Worm (Caenorhabditis elegans) whole organism, mixed stage, embryonic: ENCODE results near the gene cdgs-1.

Experiments
- M03D4.4 ChIP-seq: sonication (generic microtip); optimal IDR thresholded peaks from 2 replicates; lab custom pipeline; 2017; ENCODE audit warnings: mild to moderate bottlenecking, missing genetic modification characterization, missing compliant biosample characterization
- bed-3 ChIP-seq: fragments of 200-800 bp; sonication (Bioruptor generic); optimal IDR thresholded peaks from 3 replicates; lab custom pipeline; 2018; ENCODE audit warnings: mild to moderate bottlenecking, missing genetic modification characterization, moderate library complexity, missing compliant biosample characterization
- blmp-1 ChIP-seq: fragments of 150-350 bp; optimal IDR thresholded peaks from 2 replicates; lab custom pipeline; 2014; ENCODE audit warnings: missing biosample characterization, missing genetic modification characterization
- ceh-39 ChIP-seq: fragments of 150-350 bp; optimal IDR thresholded peaks from 2 replicates; lab custom pipeline; 2014; ENCODE audit warnings: missing biosample characterization, missing genetic modification characterization
- ceh-43 ChIP-seq: fragments of 200-800 bp; sonication (Bioruptor generic); optimal IDR thresholded peaks from 2 replicates; lab custom pipeline; 2018; ENCODE audit warnings: mild to moderate bottlenecking, missing genetic modification characterization, moderate library complexity, missing compliant biosample characterization
- ceh-83 ChIP-seq: fragments of 200-800 bp; sonication (Bioruptor generic); optimal IDR thresholded peaks from 2 replicates; lab custom pipeline; 2018; ENCODE audit warnings: mild to moderate bottlenecking, missing genetic modification characterization, missing compliant biosample characterization
- ces-1 ChIP-seq: fragments of 150-350 bp; optimal IDR thresholded peaks from 2 replicates; lab custom pipeline; 2014; ENCODE audit warnings: missing biosample characterization, missing genetic modification reagents, missing genetic modification characterization
- drap-1 ChIP-seq: fragments of 200-800 bp; sonication (Bioruptor generic); optimal IDR thresholded peaks from 3 replicates; lab custom pipeline; 2018; ENCODE audit warnings: mild to moderate bottlenecking, missing genetic modification characterization, missing compliant biosample characterization
- elt-1 ChIP-seq: sonication (generic microtip); optimal IDR thresholded peaks from 2 replicates; lab custom pipeline; 2017; ENCODE audit warnings: missing genetic modification characterization, mild to moderate bottlenecking, missing compliant biosample characterization, antibody characterized with exemption, moderate library complexity, borderline replicate concordance; ENCODE audit not compliant: insufficient read depth
- elt-3 ChIP-seq: fragments of 150-350 bp; optimal IDR thresholded peaks from 2 replicates; lab custom pipeline; 2014; ENCODE audit warnings: missing biosample characterization, missing genetic modification characterization
- flh-1 ChIP-seq: fragments of 200-800 bp; sonication (Bioruptor generic); optimal IDR thresholded peaks from 2 replicates; lab custom pipeline; 2018; ENCODE audit warnings: mild to moderate bottlenecking, missing genetic modification characterization, moderate library complexity, missing compliant biosample characterization
- ham-2 ChIP-seq: fragments of 200-800 bp; sonication (Bioruptor generic); optimal IDR thresholded peaks from 2 replicates; lab custom pipeline; 2018; ENCODE audit warnings: mild to moderate bottlenecking, missing genetic modification characterization, missing compliant biosample characterization
- hlh-1 ChIP-seq: fragments of 150-350 bp; optimal IDR thresholded peaks from 2 replicates; lab custom pipeline; 2014; ENCODE audit warnings: missing biosample characterization, missing genetic modification reagents, missing genetic modification characterization
- lin-13 ChIP-seq: fragments of 150-350 bp; optimal IDR thresholded peaks from 2 replicates; lab custom pipeline; 2014; ENCODE audit warnings: missing biosample characterization, missing genetic modification characterization
- lin-32 ChIP-seq: fragments of 200-800 bp; sonication (Bioruptor generic); optimal IDR thresholded peaks from 2 replicates; lab custom pipeline; 2018; ENCODE audit warnings: mild to moderate bottlenecking, missing genetic modification characterization, missing compliant biosample characterization
- lsy-2 ChIP-seq: fragments of 150-350 bp; optimal IDR thresholded peaks from 2 replicates; lab custom pipeline; 2014; ENCODE audit warnings: missing biosample characterization, missing genetic modification characterization
- mab-5 ChIP-seq: fragments of 150-350 bp; optimal IDR thresholded peaks from 2 replicates; lab custom pipeline; 2014; ENCODE audit warnings: missing biosample characterization, missing genetic modification characterization
- mep-1 ChIP-seq: fragments of 150-350 bp; optimal IDR thresholded peaks from 2 replicates; lab custom pipeline; 2017; ENCODE audit warnings: missing biosample characterization, missing genetic modification reagents, missing genetic modification characterization, inconsistent platforms
- mls-2 ChIP-seq: sonication (generic microtip); optimal IDR thresholded peaks from 2 replicates; lab custom pipeline; 2016; ENCODE audit warnings: mild to moderate bottlenecking, missing genetic modification characterization, moderate library complexity, missing compliant biosample characterization
- nhr-12 ChIP-seq: fragments of 150-350 bp; optimal IDR thresholded peaks from 2 replicates; lab custom pipeline; 2014; ENCODE audit warnings: missing biosample characterization, missing genetic modification characterization
- nhr-2 ChIP-seq: fragments of 150-350 bp; optimal IDR thresholded peaks from 2 replicates; lab custom pipeline; 2014; ENCODE audit warnings: missing biosample characterization, missing genetic modification characterization
- nhr-237 ChIP-seq: fragments of 150-350 bp; optimal IDR thresholded peaks from 2 replicates; lab custom pipeline; 2014; ENCODE audit warnings: missing biosample characterization, missing genetic modification characterization
- nhr-28 ChIP-seq: fragments of 150-350 bp; optimal IDR thresholded peaks from 2 replicates; lab custom pipeline; 2014; ENCODE audit warnings: missing biosample characterization, missing genetic modification characterization
- nhr-76 ChIP-seq: sonication (generic microtip); optimal IDR thresholded peaks from 2 replicates; lab custom pipeline; 2017; ENCODE audit warnings: missing biosample characterization, missing genetic modification characterization
- pha-4 ChIP-seq: fragments of 150-350 bp; optimal IDR thresholded peaks from 2 replicates; lab custom pipeline; 2018; ENCODE audit warnings: missing biosample characterization, missing genetic modification reagents, missing genetic modification characterization
- sem-2 ChIP-seq: fragments of 200-800 bp; sonication (Bioruptor generic); optimal IDR thresholded peaks from 2 replicates; lab custom pipeline; 2018; ENCODE audit warnings: mild to moderate bottlenecking, missing genetic modification characterization, missing compliant biosample characterization
- snpc-4 ChIP-seq: fragments of 150-350 bp; optimal IDR thresholded peaks from 2 replicates; lab custom pipeline; 2014; ENCODE audit warnings: missing biosample characterization, missing genetic modification characterization
- sptf-1 ChIP-seq: sonication (generic microtip); optimal IDR thresholded peaks from 2 replicates; lab custom pipeline; 2017; ENCODE audit warnings: mild to moderate bottlenecking, missing genetic modification characterization, moderate library complexity, missing compliant biosample characterization
- tbx-8 ChIP-seq: fragments of 200-800 bp; sonication (Bioruptor generic); optimal IDR thresholded peaks from 2 replicates; lab custom pipeline; 2018; ENCODE audit warnings: mild to moderate bottlenecking, missing genetic modification characterization, moderate library complexity, missing compliant biosample characterization
- unc-120 ChIP-seq: sonication (generic microtip); optimal IDR thresholded peaks from 2 replicates; lab custom pipeline; 2017; ENCODE audit warnings: missing genetic modification characterization, missing compliant biosample characterization; ENCODE audit not compliant: poor library complexity, severe bottlenecking
- unc-39 ChIP-seq: fragments of 150-350 bp; optimal IDR thresholded peaks from 2 replicates; lab custom pipeline; 2014; ENCODE audit warnings: missing biosample characterization, missing genetic modification characterization
- unc-62 ChIP-seq: fragments of 150-350 bp; optimal IDR thresholded peaks from 2 replicates; lab custom pipeline; 2014; ENCODE audit warnings: missing biosample characterization, missing genetic modification reagents, missing genetic modification characterization
- zip-8 ChIP-seq: fragments of 150-350 bp; optimal IDR thresholded peaks from 2 replicates; lab custom pipeline; 2014; ENCODE audit warnings: missing biosample characterization, missing genetic modification characterization
- ztf-11 ChIP-seq: fragments of 150-350 bp; optimal IDR thresholded peaks from 2 replicates; lab custom pipeline; 2014; ENCODE audit warnings: missing biosample characterization, missing genetic modification characterization

cdgs-1 gene

DNA sequence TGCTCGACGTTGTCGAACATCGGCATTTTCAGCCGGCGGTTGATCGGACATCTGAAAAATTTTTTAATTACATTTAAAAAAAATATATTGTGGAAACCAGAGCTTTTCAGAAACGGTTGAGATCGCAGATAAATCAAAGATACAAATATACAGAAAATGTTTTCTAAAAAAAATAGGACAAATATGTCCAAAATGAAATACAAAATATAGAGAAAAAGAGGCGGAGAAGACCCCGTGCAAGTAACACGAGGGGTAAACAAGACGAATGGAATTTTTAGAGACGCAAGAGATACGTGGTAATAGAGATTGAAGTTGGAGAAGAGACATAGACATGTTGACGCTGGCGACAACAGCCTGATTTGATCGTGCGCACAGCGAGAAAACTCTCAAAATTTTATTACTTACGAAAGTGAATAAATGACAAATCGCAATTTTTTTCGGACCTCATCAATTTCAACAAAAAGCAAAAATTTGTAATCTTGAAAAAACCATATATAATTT, at the start of gene cdgs-1:
cdgs-1 (minus strand) TSS at position 51 of the 501 bp plus-strand sequence.
- peak; percentile 83 for TF ChIP-seq ces-1
- peak; percentile 36 for TF ChIP-seq unc-62
- no peak for TF ChIP-seq elt-3 (tag; lab: Kevin White, UChicago)
- TF ChIP-seq, all 35 proteins: peak for 2

- TF ChIP-seq mab-5 (tag; lab: Kevin White, UChicago), result no peak
- TF ChIP-seq ceh-83, result no peak
- no peak for TF ChIP-seq flh-1 (GFP tag; lab: Kevin White, UChicago)
- no peak for TF ChIP-seq nhr-237
- TF ChIP-seq ces-1, result no peak
- no peak for TF ChIP-seq mep-1 (tag; lab: Kevin White, UChicago)
- TF ChIP-seq mls-2 (tag; lab: Kevin White, UChicago), result no peak
- no peak for TF ChIP-seq ham-2 (GFP tag; lab: Kevin White, UChicago)
- TF ChIP-seq drap-1 (GFP tag; lab: Kevin White, UChicago), result no peak
- no peak for TF ChIP-seq snpc-4
These were observed 35.8 kb upstream of the cdgs-1 start for ce11 chrIV:7851291-7851690.

DNA sequence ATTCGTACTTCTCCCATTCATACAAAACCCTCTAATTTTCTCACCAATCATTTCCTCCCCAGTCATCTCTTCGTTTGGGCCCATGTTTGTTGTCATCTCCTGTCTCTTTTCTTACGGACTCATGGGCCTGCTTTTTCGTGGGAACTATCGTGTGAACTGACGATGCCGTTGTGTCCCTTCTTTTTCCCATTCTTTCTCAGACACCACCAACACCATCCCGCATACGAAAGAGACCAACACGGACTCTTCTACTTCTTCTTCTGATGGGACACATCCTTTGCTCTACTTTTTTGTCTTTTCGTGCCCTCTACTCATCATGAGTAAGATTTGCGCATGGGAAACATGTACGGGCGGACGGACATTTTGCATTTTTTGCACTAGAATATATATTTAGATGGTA, 34.8 kb upstream of the cdgs-1 start:
- TF ChIP-seq bed-3 (GFP tag; lab: Kevin White, UChicago), result no peak
- no peak for TF ChIP-seq unc-39 (tag; lab: Kevin White, UChicago)
- TF ChIP-seq zip-8, result no peak
- no peak for TF ChIP-seq flh-1 (GFP tag; lab: Kevin White, UChicago)
- TF ChIP-seq lin-32 (GFP tag; lab: Kevin White, UChicago), result no peak
- TF ChIP-seq nhr-237, result no peak
- no peak for TF ChIP-seq ztf-11 (tag; lab: Kevin White, UChicago)
- no peak for TF ChIP-seq sptf-1 (tag; lab: Kevin White, UChicago)
- TF ChIP-seq unc-62, result no peak
- TF ChIP-seq ceh-83, result no peak
- no peak for TF ChIP-seq mep-1 (tag; lab: Kevin White, UChicago)
- no peak for TF ChIP-seq ceh-39 (tag; lab: Kevin White, UChicago)
- no peak for TF ChIP-seq tbx-8 (GFP tag; lab: Kevin White, UChicago)
- TF ChIP-seq mab-5 (tag; lab: Kevin White, UChicago), result no peak
- TF ChIP-seq ces-1, result no peak
- no peak for TF ChIP-seq nhr-76 (tag; lab: Kevin White, UChicago)
- TF ChIP-seq unc-120 (tag; lab: Kevin White, UChicago), result no peak
- TF ChIP-seq elt-3 (tag; lab: Kevin White, UChicago), result no peak
- TF ChIP-seq lsy-2 (tag; lab: Kevin White, UChicago), result no peak
- no peak for TF ChIP-seq ceh-43

- TF ChIP-seq mab-5 (tag; lab: Kevin White, UChicago) (no peak), lsy-2 (tag; lab: Kevin White, UChicago) (no peak), hlh-1 (peak; percentile 91)
These were observed 33.7 kb upstream of the cdgs-1 start for ce11 chrIV:7849235-7849634.

DNA sequence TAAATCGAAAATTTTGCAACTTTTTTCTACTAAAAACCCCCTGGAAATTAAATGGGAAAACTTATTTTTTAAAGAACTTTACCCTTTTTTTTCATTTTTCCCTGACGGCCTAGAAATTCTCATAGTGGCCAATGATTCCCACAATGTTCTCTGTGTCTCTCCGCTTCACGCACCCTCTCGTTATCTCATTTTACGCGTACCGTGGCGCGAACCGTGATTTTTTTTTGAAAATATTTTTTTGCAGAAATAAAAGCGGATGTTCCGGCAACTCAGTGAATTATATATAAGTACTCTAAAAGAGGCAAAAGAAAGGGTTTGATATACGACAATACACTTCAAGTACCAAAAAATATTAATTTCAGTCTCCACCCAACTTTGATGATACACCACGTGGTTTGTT, 30.9 kb upstream of the cdgs-1 start, which contains the start of gene C06A6.2:
C06A6.2 (plus strand) TSS at position 237 of the 400 bp plus-strand sequence.
- TF ChIP-seq bed-3 (GFP tag; lab: Kevin White, UChicago) (no peak), nhr-28 (no peak), unc-62 (no peak), pha-4 (tag; lab: Kevin White, UChicago) (no peak), nhr-12 (tag; lab: Kevin White, UChicago) (no peak), hlh-1 (no peak), unc-120 (tag; lab: Kevin White, UChicago) (no peak), mep-1 (tag; lab: Kevin White, UChicago) (no peak), M03D4.4 (tag; lab: Kevin White, UChicago) (no peak), nhr-2 (tag; lab: Kevin White, UChicago) (no peak), mab-5 (tag; lab: Kevin White, UChicago) (no peak), sptf-1 (tag; lab: Kevin White, UChicago) (no peak), drap-1 (GFP tag; lab: Kevin White, UChicago) (no peak)

DNA sequence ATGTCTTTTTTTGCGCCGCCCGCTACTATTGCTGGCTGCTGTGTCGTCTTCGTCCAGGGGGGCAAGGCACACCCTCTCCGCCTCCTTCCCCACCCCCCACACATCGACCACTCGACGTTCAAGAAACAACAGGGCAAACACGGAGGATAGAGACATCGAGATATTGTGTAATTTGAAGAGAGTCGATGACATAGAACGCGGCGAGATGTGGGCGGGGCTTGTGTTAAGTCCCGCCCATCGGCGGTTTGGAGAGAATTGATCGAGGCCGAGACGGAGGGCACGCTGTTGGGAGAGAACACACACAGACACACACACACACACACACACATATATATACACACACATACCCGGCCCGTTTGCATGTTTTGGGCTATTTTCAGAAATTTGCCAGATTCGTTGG, 30.1 kb upstream of the cdgs-1 start:
- TF ChIP-seq ceh-43 (peak; percentile 18), sem-2 (no peak), lin-13 (tag; lab: Kevin White, UChicago) (no peak), unc-62 (peak; percentile 52), snpc-4 (no peak), blmp-1 (tag; lab: Kevin White, UChicago) (no peak), tbx-8 (GFP tag; lab: Kevin White, UChicago) (no peak), ceh-83 (no peak), nhr-237 (no peak), unc-39 (tag; lab: Kevin White, UChicago) (no peak), nhr-2 (tag; lab: Kevin White, UChicago) (peak; percentile 13), elt-1 (tag; lab: Kevin White, UChicago) (no peak), mab-5 (tag; lab: Kevin White, UChicago) (no peak), flh-1 (GFP tag; lab: Kevin White, UChicago) (no peak), bed-3 (GFP tag; lab: Kevin White, UChicago) (no peak), sptf-1 (tag; lab: Kevin White, UChicago) (peak; percentile 84), M03D4.4 (tag; lab: Kevin White, UChicago) (peak; percentile 41), ham-2 (GFP tag; lab: Kevin White, UChicago) (peak; percentile 43), nhr-12 (tag; lab: Kevin White, UChicago) (no peak), ztf-11 (tag; lab: Kevin White, UChicago) (peak; percentile 67), nhr-28 (no peak), nhr-76 (tag; lab: Kevin White, UChicago) (no peak), drap-1 (GFP tag; lab: Kevin White, UChicago) (peak; percentile 76), unc-120 (tag; lab: Kevin White, UChicago) (peak; percentile 75), elt-3 (tag; lab: Kevin White, UChicago) (no peak), lsy-2 (tag; lab: Kevin White, UChicago) (peak; percentile 39), mep-1 (tag; lab: Kevin White, UChicago) (peak; percentile 68), lin-32 (GFP tag; lab: Kevin White, UChicago) (no peak), hlh-1 (peak; percentile 55)
